Fruit fly (Drosophila melanogaster) whole organism: ENCODE data around the gene CycJ.

Experiments
- CG8478 ChIP-seq: fragments of >200 bp; optimal IDR thresholded peaks from 2 replicates; lab custom pipeline; 2018; ENCODE audit warnings: inconsistent platforms
- Dll ChIP-seq: fragments of >200 bp; optimal IDR thresholded peaks from 2 replicates; lab custom pipeline; 2017
- EcR ChIP-seq, 2 experiments: fragments of >200 bp; optimal IDR thresholded peaks; 2 replicates each; lab custom pipeline; 2017; ENCODE audit warnings: missing biosample characterization in 2 of 2, missing genetic modification characterization in 2 of 2, missing genetic modification reagents in 2 of 2
- pan ChIP-seq: fragments of >200 bp; optimal IDR thresholded peaks from 2 replicates; lab custom pipeline; 2017
- psq ChIP-seq: fragments of >200 bp; optimal IDR thresholded peaks from 2 replicates; lab custom pipeline; 2017
- usp ChIP-seq: fragments of >200 bp; optimal IDR thresholded peaks from 2 replicates; lab custom pipeline; 2017; ENCODE audit warnings: missing biosample characterization, missing genetic modification characterization, mixed read lengths

CycJ gene

dm6 chr3L:3496593-3496992 is 30.4 kb downstream of the CycJ start:
- TF ChIP-seq CG8478 (lab: Kevin White, UChicago) (no peak), Dll (lab: Kevin White, UChicago) (no peak), pan (lab: Kevin White, UChicago) (no peak), EcR (GFP tag; optimal IDR thresholded peaks at IDR 0.05; lab: Kevin White, UChicago) (no peak), usp (GFP tag; lab: Kevin White, UChicago) (no peak), psq (no peak)

- no peak for TF ChIP-seq pan (lab: Kevin White, UChicago)
- TF ChIP-seq Dll (lab: Kevin White, UChicago), result no peak
- no peak for TF ChIP-seq usp (GFP tag; lab: Kevin White, UChicago)
- TF ChIP-seq EcR (GFP tag; optimal IDR thresholded peaks at IDR 0.05; lab: Kevin White, UChicago), result no peak
- TF ChIP-seq CG8478 (lab: Kevin White, UChicago), result no peak
- TF ChIP-seq psq, result no peak
These were observed 37.0 kb downstream of the CycJ start for dm6 chr3L:3503248-3503647.

dm6 chr3L:3512567-3512966 is 46.3 kb downstream of the CycJ start, which contains the start of gene ImpE2:
Gene ImpE2 (minus strand): TSS chr3L:3512681.
- no peak for TF ChIP-seq usp (GFP tag; lab: Kevin White, UChicago)
- TF ChIP-seq EcR (GFP tag; optimal IDR thresholded peaks at IDR 0.05; lab: Kevin White, UChicago), result peak; percentile 33 to 75
- peak; percentile 13 for TF ChIP-seq Dll (lab: Kevin White, UChicago)

dm6 chr3L:3512998-3513397 is 46.8 kb downstream of the CycJ start:
- no peak for TF ChIP-seq psq
- TF ChIP-seq CG8478 (lab: Kevin White, UChicago), result no peak
- no peak for TF ChIP-seq usp (GFP tag; lab: Kevin White, UChicago)

DNA sequence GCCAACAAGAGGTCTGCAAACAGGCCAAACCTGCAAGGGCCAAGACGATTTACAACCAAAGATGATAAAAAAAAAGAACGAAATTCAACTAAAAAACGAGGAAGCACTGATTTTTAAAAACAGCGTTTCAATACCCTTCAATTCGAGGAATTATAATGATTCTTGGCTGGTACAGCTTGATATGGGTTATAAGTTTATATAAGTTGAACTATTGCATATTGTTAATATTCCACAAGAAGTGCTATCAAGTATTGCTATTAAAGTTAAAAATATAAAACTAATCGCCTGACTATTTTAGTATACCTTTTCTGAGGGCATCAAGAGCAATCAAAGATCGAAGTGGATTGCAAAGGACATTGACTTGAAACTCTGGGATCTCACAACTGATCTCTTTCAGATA is 47.8 kb downstream of the CycJ start:
- TF ChIP-seq psq (no peak), usp (GFP tag; lab: Kevin White, UChicago) (no peak), Dll (lab: Kevin White, UChicago) (no peak), EcR (GFP tag; optimal IDR thresholded peaks at IDR 0.05; lab: Kevin White, UChicago) (no peak), pan (lab: Kevin White, UChicago) (no peak), CG8478 (lab: Kevin White, UChicago) (no peak)

DNA sequence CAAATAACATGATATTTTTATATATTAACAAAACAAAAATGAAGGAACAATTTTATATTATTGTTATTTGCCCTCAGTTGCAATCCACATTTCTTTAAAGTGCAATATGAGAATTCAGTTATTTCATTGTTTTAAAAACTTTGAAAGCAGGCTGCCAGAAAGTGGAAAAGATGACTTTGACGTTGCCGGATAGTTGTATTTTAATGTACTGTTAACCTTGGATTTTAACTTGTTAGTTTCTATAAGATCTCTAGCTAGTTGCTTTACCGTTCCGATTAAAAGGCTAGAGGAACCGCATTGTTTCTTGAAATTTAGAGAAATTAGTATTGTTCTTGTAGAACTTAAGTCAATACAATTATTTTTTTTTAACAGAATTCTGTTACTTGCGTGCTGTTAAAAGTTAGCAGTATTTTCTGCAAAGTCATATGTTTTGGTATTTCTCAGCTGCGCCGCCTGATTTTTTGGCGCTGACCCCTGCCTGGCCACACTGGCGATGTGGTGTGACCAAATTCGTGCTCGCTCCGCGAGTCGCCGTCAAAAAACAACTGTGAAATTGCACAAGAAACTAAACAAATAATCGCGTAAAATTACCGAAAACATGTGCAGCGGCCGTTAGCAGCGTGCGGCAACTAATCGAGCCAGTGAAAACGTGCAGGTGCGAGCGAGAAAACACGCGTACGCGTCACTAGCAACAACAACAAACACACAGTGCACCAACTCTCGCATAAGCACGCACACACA is 49.2 kb downstream of the CycJ start, which contains the start of gene Eip63E:
TSS of gene Eip63E (plus strand) at position 472 of the 741 bp plus-strand sequence.
- TF ChIP-seq psq (no peak), usp (GFP tag; lab: Kevin White, UChicago) (no peak), EcR (GFP tag; optimal IDR thresholded peaks at IDR 0.05; lab: Kevin White, UChicago) (no peak), CG8478 (lab: Kevin White, UChicago) (no peak), Dll (lab: Kevin White, UChicago) (no peak), pan (lab: Kevin White, UChicago) (no peak)

- TF ChIP-seq CG8478 (lab: Kevin White, UChicago) (no peak), psq (no peak), Dll (lab: Kevin White, UChicago) (no peak), pan (lab: Kevin White, UChicago) (no peak), usp (GFP tag; lab: Kevin White, UChicago) (no peak), EcR (GFP tag; optimal IDR thresholded peaks at IDR 0.05; lab: Kevin White, UChicago) (no peak)
These were observed 50.3 kb downstream of the CycJ start for dm6 chr3L:3516485-3516884.
